Worm (Caenorhabditis elegans): Measurements from ENCODE around the gene madd-2.
A peak's percentile ranks its signal among the peaks of the same experiment; 100 is the strongest.

DNA sequence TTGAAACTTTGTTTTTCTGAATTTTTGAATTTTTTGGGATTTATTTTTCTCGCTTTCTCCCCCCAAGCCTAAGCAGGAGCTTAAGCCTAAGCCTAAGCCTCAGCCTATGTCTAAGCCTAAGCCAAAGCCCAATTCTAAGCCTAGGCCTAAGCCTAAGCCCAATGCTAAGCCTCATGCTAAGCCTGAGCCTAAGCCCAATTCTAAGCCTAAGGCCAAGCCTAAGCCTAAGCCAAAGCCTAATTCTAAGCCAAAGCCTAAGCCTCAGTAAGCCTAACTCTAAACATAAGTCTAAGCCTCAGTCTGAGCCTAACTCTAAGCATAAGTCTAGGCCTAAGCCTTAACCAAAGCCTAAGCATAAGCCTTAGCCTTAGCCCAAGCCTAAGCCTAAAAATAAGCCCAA is 7.2 kb upstream of the madd-2 start:
- TF ChIP-seq ama-1 (optimal IDR thresholded peaks at IDR 0.05) (no peak), unc-39 (tag; optimal IDR thresholded peaks at IDR 0.05) (no peak), fkh-10 (GFP tag; optimal IDR thresholded peaks at IDR 0.05) (no peak), F10B5.3 (tag; optimal IDR thresholded peaks at IDR 0.05) (no peak), mes-2 (tag; optimal IDR thresholded peaks at IDR 0.05; ENCODE audit: poor library complexity, severe bottlenecking) (no peak), dpl-1 (GFP tag; optimal IDR thresholded peaks at IDR 0.05) (no peak), lir-3 (tag; optimal IDR thresholded peaks at IDR 0.05) (no peak), lin-15B (tag; optimal IDR thresholded peaks at IDR 0.05) (no peak), mep-1 (tag; optimal IDR thresholded peaks at IDR 0.05) (no peak), mdt-29 (GFP tag; IDR thresholded peaks at IDR 0.05) (no peak), aha-1 (tag) (peak; percentile 66), nhr-48 (tag; optimal IDR thresholded peaks at IDR 0.05) (no peak)
